Worm (Caenorhabditis elegans): ENCODE measurements around the gene C11G6.2.

Gene C11G6.2

ce11 chrX:16368969-16369368 lies 40.5 kb downstream of the C11G6.2 start:
- TF ChIP-seq pes-1 (GFP tag; IDR thresholded peaks at IDR 0.05) (no peak), hmbx-1 (tag; optimal IDR thresholded peaks at IDR 0.05) (no peak), ceh-13 (GFP tag; optimal IDR thresholded peaks at IDR 0.05) (no peak)

- TF ChIP-seq tbx-11 (GFP tag; IDR thresholded peaks at IDR 0.05), result no peak
- TF ChIP-seq tra-4 (tag; optimal IDR thresholded peaks at IDR 0.05), result no peak
- TF ChIP-seq ceh-36 (tag; optimal IDR thresholded peaks at IDR 0.05), result no peak
- TF ChIP-seq ceh-13 (GFP tag; optimal IDR thresholded peaks at IDR 0.05), result no peak
- TF ChIP-seq hnd-1 (tag; optimal IDR thresholded peaks at IDR 0.05), result no peak
- no peak for TF ChIP-seq hmg-4 (GFP tag; optimal IDR thresholded peaks at IDR 0.05)
- TF ChIP-seq sea-1 (GFP tag; conservative IDR thresholded peaks at IDR 0.05), result no peak
- no peak for TF ChIP-seq ets-7 (tag; optimal IDR thresholded peaks at IDR 0.05)
- TF ChIP-seq flt-1 (GFP tag; IDR thresholded peaks at IDR 0.05), result no peak
- TF ChIP-seq ama-1 (optimal IDR thresholded peaks at IDR 0.05), result no peak
- TF ChIP-seq tbx-37 (GFP tag; conservative IDR thresholded peaks at IDR 0.05), result no peak
- TF ChIP-seq B0310.2 (tag; optimal IDR thresholded peaks at IDR 0.05), result no peak
- TF ChIP-seq F13C5.2 (tag; optimal IDR thresholded peaks at IDR 0.05), result no peak
- no peak for TF ChIP-seq scrt-1 (GFP tag; IDR thresholded peaks at IDR 0.05)
- TF ChIP-seq hmbx-1 (tag; optimal IDR thresholded peaks at IDR 0.05), result no peak
- TF ChIP-seq aly-1 (tag; optimal IDR thresholded peaks at IDR 0.05), result no peak
- no peak for TF ChIP-seq pes-1 (GFP tag; IDR thresholded peaks at IDR 0.05)
These were observed 41.0 kb downstream of the C11G6.2 start for ce11 chrX:16369454-16369853.

- no peak for TF ChIP-seq aly-1 (tag; optimal IDR thresholded peaks at IDR 0.05)
- TF ChIP-seq tbx-37 (GFP tag; conservative IDR thresholded peaks at IDR 0.05), result peak; percentile 46; the same call in 1 of the 2 replicates
These were observed 47.6 kb downstream of the C11G6.2 start, which contains the start of gene sur-7 for ce11 chrX:16375807-16376638. Gene sur-7 (plus strand): TSS chrX:16376588.

ce11 chrX:16377903-16378302 lies 49.5 kb downstream of the C11G6.2 start:
- TF ChIP-seq scrt-1 (GFP tag; IDR thresholded peaks at IDR 0.05) (0 out of 2 replicates have a peak, but pooled peaks have one; percentile 23), hnd-1 (tag; optimal IDR thresholded peaks at IDR 0.05) (peak; percentile 20), pes-1 (GFP tag; IDR thresholded peaks at IDR 0.05) (peak; percentile 52), sea-1 (GFP tag; conservative IDR thresholded peaks at IDR 0.05) (peak; percentile 41; the same call in 1 of the 2 replicates), tbx-11 (GFP tag; IDR thresholded peaks at IDR 0.05) (peak; percentile 47; the same call in 1 of the 2 replicates), flt-1 (GFP tag; IDR thresholded peaks at IDR 0.05) (peak; percentile 34; the same call in 1 of the 2 replicates), F13C5.2 (tag; optimal IDR thresholded peaks at IDR 0.05) (no peak), B0310.2 (tag; optimal IDR thresholded peaks at IDR 0.05) (no peak), tra-4 (tag; optimal IDR thresholded peaks at IDR 0.05) (no peak), aly-1 (tag; optimal IDR thresholded peaks at IDR 0.05) (peak; percentile 17)
